Worm (Caenorhabditis elegans): Measurements from ENCODE around the gene tbx-11.
A peak's percentile ranks its signal among the peaks of the same experiment; 100 is the strongest.

tbx-11 gene

DNA sequence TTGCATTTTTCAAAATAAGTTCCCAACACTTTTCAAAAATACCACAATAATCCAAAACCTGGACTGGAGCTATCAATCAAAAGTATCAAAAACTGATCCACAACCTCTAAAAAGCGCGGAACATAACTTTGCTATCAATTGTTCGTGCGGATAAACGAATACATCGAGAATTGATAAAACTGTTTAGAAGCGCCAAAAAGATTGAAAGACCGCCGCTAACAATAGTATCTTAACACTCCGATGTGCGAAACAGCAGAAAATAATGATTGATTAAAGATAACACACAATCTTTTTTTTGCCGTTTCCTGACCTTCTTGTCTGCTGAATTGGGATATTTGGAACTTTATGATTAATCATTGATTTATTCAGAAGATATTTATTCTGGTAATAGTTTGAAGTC is 18.3 kb downstream of the tbx-11 start, which contains the start of gene tbx-7:
Gene tbx-7, minus strand, starts transcription at position 101 of the 400 bp plus-strand sequence.
- no peak for TF ChIP-seq him-1 (tag; optimal IDR thresholded peaks at IDR 0.05)
- TF ChIP-seq W03F9.2 (tag; optimal IDR thresholded peaks at IDR 0.05): no peak
- TF ChIP-seq dao-5 (tag; optimal IDR thresholded peaks at IDR 0.05): no peak

DNA sequence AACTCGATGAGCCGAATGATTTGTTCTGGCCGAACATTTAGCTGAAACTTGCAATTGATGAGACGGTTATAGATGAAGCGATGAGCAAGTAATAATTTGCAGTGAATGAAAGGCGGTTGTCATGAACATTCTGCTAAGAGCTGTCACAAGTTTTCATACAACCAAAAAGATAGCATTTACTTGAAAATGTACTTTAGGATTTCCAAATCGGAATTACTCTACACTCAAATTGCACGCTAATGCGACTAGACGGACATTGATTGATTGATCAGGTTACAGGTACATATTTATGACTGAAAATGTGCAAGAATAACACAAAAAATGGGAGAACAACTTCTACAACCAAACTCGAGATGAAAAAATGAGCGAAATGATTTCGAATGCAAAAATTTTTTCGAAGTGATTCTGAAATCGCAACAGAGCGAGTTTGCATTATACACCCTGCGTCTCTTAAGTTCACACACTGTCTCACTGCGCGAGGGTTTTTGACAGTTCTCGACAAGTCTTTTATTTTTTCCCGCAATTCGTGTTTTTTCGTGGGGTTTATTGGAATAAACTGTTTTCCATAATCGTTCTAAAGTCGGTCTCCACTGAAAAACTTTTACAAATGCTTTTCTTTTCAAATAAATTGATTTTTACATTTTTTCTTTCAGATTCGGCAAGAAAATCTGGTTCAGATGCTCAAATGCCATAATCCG is 27.1 kb downstream of the tbx-11 start, which contains the start of the genes npp-10 and cyk-3:
Gene npp-10, minus strand, starts transcription at position 51 of the 698 bp plus-strand sequence.
Gene cyk-3, plus strand, starts transcription at position 648 of the 698 bp plus-strand sequence.
- TF ChIP-seq him-1 (tag; optimal IDR thresholded peaks at IDR 0.05) (no peak), dao-5 (tag; optimal IDR thresholded peaks at IDR 0.05) (no peak)

DNA sequence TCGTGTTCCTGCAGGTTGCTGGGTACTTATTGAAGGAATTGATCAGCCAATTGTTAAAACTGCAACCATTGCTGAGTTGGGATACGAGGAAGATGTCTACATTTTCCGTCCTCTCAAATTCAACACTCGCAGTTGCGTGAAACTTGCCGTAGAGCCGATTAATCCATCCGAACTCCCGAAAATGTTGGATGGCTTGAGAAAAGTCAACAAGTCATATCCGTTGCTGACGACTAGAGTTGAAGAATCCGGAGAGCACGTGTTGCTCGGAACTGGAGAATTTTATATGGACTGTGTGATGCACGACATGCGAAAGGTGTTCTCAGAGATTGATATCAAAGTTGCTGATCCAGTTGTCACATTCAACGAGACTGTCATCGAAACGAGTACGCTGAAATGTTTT is 35.5 kb downstream of the tbx-11 start:
- no peak for TF ChIP-seq dao-5 (tag; optimal IDR thresholded peaks at IDR 0.05)

DNA sequence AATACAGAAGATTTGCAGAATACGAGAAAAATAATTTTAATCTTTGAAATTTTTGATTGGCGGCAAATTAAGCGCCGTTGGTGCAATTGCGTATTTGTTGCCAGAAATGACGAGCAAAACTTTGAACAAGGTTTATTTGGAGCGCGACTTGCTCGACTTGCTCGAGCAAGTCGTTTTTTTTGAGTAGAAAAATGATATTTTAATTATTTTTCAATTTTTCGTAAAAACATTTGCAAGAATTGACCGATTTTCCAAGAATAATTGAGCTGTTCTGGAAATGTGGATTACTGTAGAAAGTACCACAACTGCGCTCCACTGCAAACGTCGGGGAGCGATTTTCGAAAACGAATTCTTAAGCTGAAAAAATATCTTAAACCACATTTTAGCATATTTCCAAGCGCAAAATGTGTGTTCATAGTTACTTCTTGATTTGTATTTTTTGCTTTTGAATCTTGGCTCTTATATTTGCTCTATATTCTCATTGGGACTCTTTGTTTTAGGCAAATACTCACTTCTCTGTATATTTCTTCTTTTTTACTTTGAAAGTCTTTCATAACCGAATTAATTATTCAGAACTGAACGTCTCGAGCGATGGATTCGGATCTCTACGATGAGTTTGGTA is 37.7 kb downstream of the tbx-11 start, which contains the start of the genes gcna-1 and eftu-2:
Gene gcna-1, minus strand, starts transcription at position 96 of the 622 bp plus-strand sequence.
Gene eftu-2, plus strand, starts transcription at position 572 of the 622 bp plus-strand sequence.
- TF ChIP-seq dao-5 (tag; optimal IDR thresholded peaks at IDR 0.05) (no peak), him-1 (tag; optimal IDR thresholded peaks at IDR 0.05) (no peak), W03F9.2 (tag; optimal IDR thresholded peaks at IDR 0.05) (no peak)

DNA sequence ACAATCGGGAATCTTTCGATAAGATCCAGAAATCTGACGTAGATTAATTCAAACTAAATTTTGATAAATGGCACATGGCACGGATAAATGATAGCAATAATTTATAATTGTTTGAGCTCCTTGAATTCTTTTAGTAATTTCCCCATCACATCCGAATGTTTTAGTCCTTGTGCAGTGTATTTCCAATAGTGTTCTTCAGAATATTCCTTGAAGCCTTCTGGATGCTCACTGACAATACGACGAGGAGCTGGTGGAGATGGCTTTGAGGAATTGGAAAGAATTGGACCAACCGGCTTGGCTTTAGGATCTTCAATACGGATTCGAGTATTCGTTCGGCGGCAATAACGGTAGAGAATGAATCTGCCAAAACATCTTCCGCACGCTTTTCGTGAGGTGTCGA is 40.3 kb downstream of the tbx-11 start:
- TF ChIP-seq dao-5 (tag; optimal IDR thresholded peaks at IDR 0.05): no peak
- no peak for TF ChIP-seq W03F9.2 (tag; optimal IDR thresholded peaks at IDR 0.05)
- TF ChIP-seq him-1 (tag; optimal IDR thresholded peaks at IDR 0.05): peak; percentile 24

DNA sequence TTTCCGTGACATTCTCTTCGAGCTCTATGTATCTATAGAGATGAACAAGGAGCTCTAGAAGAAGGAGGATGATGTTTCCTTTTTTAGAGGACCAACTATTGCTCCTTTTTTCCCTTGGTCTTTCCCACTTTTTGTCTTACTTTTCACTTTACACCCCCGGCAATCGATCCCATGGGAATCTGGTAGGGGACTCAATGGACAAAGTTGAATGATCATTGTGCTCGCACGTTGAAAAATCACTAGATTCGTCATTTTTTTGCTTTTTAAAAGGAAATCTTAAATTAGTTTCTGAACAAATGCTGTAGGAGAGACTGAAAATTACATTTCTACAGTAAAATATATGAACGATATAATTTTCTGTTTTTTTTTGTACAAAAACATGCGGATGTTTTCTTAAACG is 44.8 kb downstream of the tbx-11 start:
- TF ChIP-seq dao-5 (tag; optimal IDR thresholded peaks at IDR 0.05) (no peak), him-1 (tag; optimal IDR thresholded peaks at IDR 0.05) (no peak), W03F9.2 (tag; optimal IDR thresholded peaks at IDR 0.05) (no peak)

DNA sequence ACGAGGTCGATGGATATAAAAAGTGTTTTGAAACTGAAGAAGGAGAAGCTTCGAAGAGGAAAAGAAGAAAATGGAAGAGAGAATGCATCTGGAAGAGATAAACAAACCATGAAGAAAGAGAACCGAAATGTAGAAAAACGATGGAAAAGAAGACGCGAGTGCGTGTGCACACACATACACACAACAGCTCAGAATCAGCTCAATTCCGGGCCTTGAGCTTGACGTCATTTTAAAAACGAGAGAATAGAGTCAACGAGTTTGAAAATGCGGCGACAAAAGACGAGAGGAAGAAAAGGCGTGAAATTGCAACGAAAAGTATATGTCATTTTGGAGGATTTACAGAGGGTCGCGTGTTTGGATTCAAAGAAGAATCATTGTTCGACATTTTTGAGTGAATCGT is 47.2 kb downstream of the tbx-11 start:
- TF ChIP-seq W03F9.2 (tag; optimal IDR thresholded peaks at IDR 0.05) (no peak), him-1 (tag; optimal IDR thresholded peaks at IDR 0.05) (peak; percentile 59)

DNA sequence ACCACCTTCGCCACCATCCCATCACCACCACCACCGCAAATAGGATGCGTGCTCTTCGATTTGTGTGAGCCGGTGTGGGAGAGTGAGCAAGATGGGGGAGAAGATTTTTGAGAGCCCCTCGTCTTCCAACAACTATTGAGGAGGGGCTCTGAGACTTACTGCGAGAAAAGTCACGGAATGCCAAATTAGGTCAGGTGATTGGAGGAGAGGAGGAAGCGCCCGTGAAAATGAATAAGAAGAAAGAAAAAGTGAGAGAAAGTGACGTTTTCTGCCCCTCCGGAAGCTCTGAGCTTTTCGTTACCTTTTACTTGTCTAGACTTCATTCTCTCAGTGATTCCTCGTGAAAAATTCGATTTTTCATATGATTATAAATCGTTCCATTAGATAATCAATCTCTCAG is 48.1 kb downstream of the tbx-11 start:
- TF ChIP-seq dao-5 (tag; optimal IDR thresholded peaks at IDR 0.05) (no peak), him-1 (tag; optimal IDR thresholded peaks at IDR 0.05) (no peak), W03F9.2 (tag; optimal IDR thresholded peaks at IDR 0.05) (no peak)
